Fruit fly (Drosophila melanogaster) whole organism: ENCODE results near the gene CG12375.

Experiments used
- CG8478 ChIP-seq: fragments of >200 bp; optimal IDR thresholded peaks from 2 replicates; lab custom pipeline; 2018; ENCODE audit warnings: inconsistent platforms
- EcR ChIP-seq, 2 experiments: fragments of >200 bp; optimal IDR thresholded peaks; 2 replicates each; lab custom pipeline; 2017; ENCODE audit warnings: missing biosample characterization in 2 of 2, missing genetic modification characterization in 2 of 2, missing genetic modification reagents in 2 of 2
- pan ChIP-seq: fragments of >200 bp; optimal IDR thresholded peaks from 2 replicates; lab custom pipeline; 2017
- psq ChIP-seq: fragments of >200 bp; optimal IDR thresholded peaks from 2 replicates; lab custom pipeline; 2017
- usp ChIP-seq: fragments of >200 bp; optimal IDR thresholded peaks from 2 replicates; lab custom pipeline; 2017; ENCODE audit warnings: missing biosample characterization, missing genetic modification characterization, mixed read lengths

dm6 chr2L:8085466-8086164, 41.1 kb downstream of the CG12375 start:
- no peak for TF ChIP-seq psq (lab: Kevin White, UChicago)
- TF ChIP-seq usp (GFP tag; lab: Kevin White, UChicago) = no peak
- no peak for TF ChIP-seq CG8478 (lab: Kevin White, UChicago)
- no peak for TF ChIP-seq EcR (GFP tag; optimal IDR thresholded peaks at IDR 0.05; lab: Kevin White, UChicago)
- TF ChIP-seq pan (lab: Kevin White, UChicago) = no peak
